Fruit fly (Drosophila melanogaster): ENCODE data around the gene Mdh2.

dm6 chr3R:18232187-18232586, 6.0 kb downstream of the Mdh2 start:
- TF ChIP-seq CG8478 (optimal IDR thresholded peaks at IDR 0.05) (no peak), CTCF (optimal IDR thresholded peaks at IDR 0.05) (no peak)

Data from S2 (cell line).